Fruit fly (Drosophila melanogaster): ENCODE results near the gene CG12659.

- TF ChIP-seq CG1620 (GFP tag; optimal IDR thresholded peaks at IDR 0.05) (no peak), pad (GFP tag; optimal IDR thresholded peaks at IDR 0.05) (no peak)
These were observed 35.6 kb upstream of the CG12659 start for dm6 chrX:8627171-8627570.
